Worm (Caenorhabditis elegans) whole organism, late embryonic: ENCODE measurements around the gene Y7A5A.8.

Experiments used
- F13H6.1 ChIP-seq: sonication (generic microtip); optimal IDR thresholded peaks from 2 replicates; lab custom pipeline; 2016; ENCODE audit warnings: missing genetic modification characterization, missing compliant biosample characterization
- ama-1 ChIP-seq: fragments of 150-350 bp; optimal IDR thresholded peaks from 2 replicates; lab custom pipeline; 2014
- fax-1 ChIP-seq: sonication (generic microtip); optimal IDR thresholded peaks from 2 replicates; lab custom pipeline; 2016; ENCODE audit warnings: missing genotype, missing genetic modification characterization, missing compliant biosample characterization
- gmeb-2 ChIP-seq: sonication (generic microtip); optimal IDR thresholded peaks from 2 replicates; lab custom pipeline; 2016; ENCODE audit warnings: missing genetic modification characterization, inconsistent platforms, missing compliant biosample characterization
- hlh-13 ChIP-seq: fragments of 200-800 bp; sonication (Bioruptor generic); optimal IDR thresholded peaks from 2 replicates; lab custom pipeline; 2018; ENCODE audit warnings: mild to moderate bottlenecking, missing genetic modification characterization, missing compliant biosample characterization
- lin-11 ChIP-seq: fragments of 200-800 bp; sonication (Bioruptor generic); optimal IDR thresholded peaks from 2 replicates; lab custom pipeline; 2018; ENCODE audit warnings: mild to moderate bottlenecking, missing genetic modification characterization, missing compliant biosample characterization
- nfya-1 ChIP-seq: sonication (generic microtip); optimal IDR thresholded peaks from 2 replicates; lab custom pipeline; 2017; ENCODE audit warnings: missing genetic modification characterization, mild to moderate bottlenecking, missing compliant biosample characterization, antibody characterized with exemption, moderate library complexity
- nhr-11 ChIP-seq: fragments of 150-350 bp; optimal IDR thresholded peaks from 2 replicates; lab custom pipeline; 2014; ENCODE audit warnings: missing biosample characterization, missing genetic modification characterization
- nhr-232 ChIP-seq: sonication (generic microtip); optimal IDR thresholded peaks from 2 replicates; lab custom pipeline; 2016; ENCODE audit warnings: missing genetic modification characterization, missing compliant biosample characterization
- ref-2 ChIP-seq: sonication (generic microtip); optimal IDR thresholded peaks from 2 replicates; lab custom pipeline; 2016; ENCODE audit warnings: missing genetic modification characterization, missing compliant biosample characterization
- syd-9 ChIP-seq: sonication (generic microtip); optimal IDR thresholded peaks from 2 replicates; lab custom pipeline; 2016; ENCODE audit warnings: mild to moderate bottlenecking, missing genetic modification characterization, moderate library complexity, missing compliant biosample characterization

DNA sequence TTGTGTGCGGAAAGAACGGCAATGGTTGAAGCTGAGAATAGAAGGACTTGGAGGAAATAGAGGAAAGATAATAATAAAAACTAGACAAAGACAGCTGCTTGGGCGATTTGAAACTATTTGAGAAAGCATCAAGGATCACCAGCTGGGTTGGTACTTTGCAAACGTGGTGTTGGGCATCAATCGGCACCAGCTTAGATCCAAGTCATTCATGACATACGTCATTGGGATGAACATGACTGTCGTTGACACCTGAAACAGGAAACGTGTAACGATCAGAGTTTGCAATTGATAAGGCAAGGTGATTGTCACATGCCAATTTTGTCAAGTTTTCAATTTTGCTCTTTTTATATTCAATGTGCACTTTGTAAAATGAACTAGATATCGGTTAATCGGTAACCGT is 20.2 kb downstream of the Y7A5A.8 start:
- TF ChIP-seq F13H6.1 (tag; lab: Kevin White, UChicago) = no peak
- TF ChIP-seq nfya-1 (tag; lab: Kevin White, UChicago) = no peak
- no peak for TF ChIP-seq ref-2 (tag; lab: Kevin White, UChicago)
- TF ChIP-seq lin-11 (tag; lab: Kevin White, UChicago) = no peak
- TF ChIP-seq fax-1 = no peak
- no peak for TF ChIP-seq nhr-11 (tag; lab: Kevin White, UChicago)
- TF ChIP-seq nhr-232 = no peak
- TF ChIP-seq hlh-13 (GFP tag; lab: Kevin White, UChicago) = no peak
- TF ChIP-seq gmeb-2 (tag; lab: Kevin White, UChicago) = no peak
- no peak for TF ChIP-seq syd-9 (tag; lab: Kevin White, UChicago)
- no peak for TF ChIP-seq ama-1
